Worm (Caenorhabditis elegans): ENCODE data around the gene aagr-3.
A peak's percentile ranks its signal among the peaks of the same experiment; 100 is the strongest.

The aagr-3 gene

DNA sequence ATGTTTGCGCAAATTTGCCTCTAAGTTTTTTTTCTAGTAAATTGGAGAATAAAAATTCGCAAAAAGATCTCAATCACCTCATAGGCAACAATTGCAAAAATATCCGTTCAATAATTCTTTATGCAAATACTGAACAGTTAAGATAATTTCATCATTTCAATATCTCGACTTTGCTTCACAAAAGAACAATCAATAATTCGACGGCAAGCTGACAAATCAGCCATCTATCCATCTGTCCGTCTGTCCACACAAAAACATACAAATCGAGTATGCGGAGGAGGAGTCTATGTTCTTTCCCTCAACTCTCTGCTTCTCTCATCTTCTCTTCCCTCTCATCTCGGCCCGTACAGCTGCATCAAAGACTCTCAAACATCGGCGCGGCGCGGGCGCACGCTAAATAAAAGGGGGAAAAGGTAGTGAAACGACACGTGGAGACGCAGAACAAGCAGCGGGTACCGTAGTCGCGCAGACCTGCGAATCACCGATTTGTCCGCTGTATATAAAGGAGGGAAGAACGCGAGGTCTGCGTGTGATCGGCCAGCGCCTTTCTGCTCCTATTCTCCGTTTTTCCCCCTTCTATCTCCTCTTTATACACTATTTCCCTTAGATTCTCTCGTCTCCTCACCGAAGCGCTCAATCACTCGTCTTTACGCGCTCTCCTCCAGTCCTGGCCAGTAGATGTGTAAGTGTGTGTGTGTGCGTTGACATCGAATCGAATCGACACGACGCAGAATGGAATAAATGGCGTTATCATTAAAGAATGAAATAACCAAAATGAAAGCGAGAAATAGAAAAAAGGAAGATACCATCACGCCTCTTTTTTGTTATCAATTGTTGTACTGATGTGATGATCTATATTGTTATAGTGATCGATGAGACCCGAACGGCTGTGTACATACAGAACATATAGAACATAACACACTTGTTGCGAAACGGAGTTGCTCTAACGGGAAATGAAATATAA, 1.7 kb upstream of the aagr-3 start:
- TF ChIP-seq xbp-1 (tag; optimal IDR thresholded peaks at IDR 0.05) (peak; percentile 98), fkh-8 (tag; optimal IDR thresholded peaks at IDR 0.05) (peak; percentile 99), pqm-1 (tag; optimal IDR thresholded peaks at IDR 0.05) (no peak), nhr-47 (tag; optimal IDR thresholded peaks at IDR 0.05) (peak; percentile 95), unc-30 (tag; optimal IDR thresholded peaks at IDR 0.05) (no peak), ztf-11 (tag; optimal IDR thresholded peaks at IDR 0.05) (peak in 1 of 2 experiments; percentile 82), efl-3 (GFP tag; optimal IDR thresholded peaks at IDR 0.05) (peak; percentile 49), C04F5.9 (tag; optimal IDR thresholded peaks at IDR 0.05) (peak; percentile 60), egl-13 (tag; optimal IDR thresholded peaks at IDR 0.05) (peak; percentile 86), nhr-71 (tag; optimal IDR thresholded peaks at IDR 0.05) (peak; percentile 98), skn-1 (tag; optimal IDR thresholded peaks at IDR 0.05) (peak; percentile 80), nhr-20 (tag; optimal IDR thresholded peaks at IDR 0.05) (peak; percentile 98), lin-39 (tag; optimal IDR thresholded peaks at IDR 0.05) (peak; percentile 24), isw-1 (GFP tag; IDR thresholded peaks at IDR 0.05) (peak; percentile 90), ceh-63 (GFP tag; optimal IDR thresholded peaks at IDR 0.05) (no peak), hpl-2 (GFP tag; optimal IDR thresholded peaks at IDR 0.05) (peak; percentile 83), mep-1 (tag; optimal IDR thresholded peaks at IDR 0.05) (peak; percentile 76), F16B12.6 (tag; optimal IDR thresholded peaks at IDR 0.05) (peak; percentile 10), efl-1 (optimal IDR thresholded peaks at IDR 0.05) (peak; percentile 82 to 84), efl-1 (GFP tag; optimal IDR thresholded peaks at IDR 0.05 in 1 of 2) (peak; percentile 63 to 95), nhr-85 (tag) (peak; percentile 96), hlh-17 (GFP tag; optimal IDR thresholded peaks at IDR 0.05; ENCODE audit: borderline replicate concordance) (no peak), fos-1 (tag; optimal IDR thresholded peaks at IDR 0.05) (peak; percentile 84), elt-3 (tag; optimal IDR thresholded peaks at IDR 0.05) (peak in 3 of 6 experiments; percentile 50 to 81 (median 72)), zip-4 (GFP tag; optimal IDR thresholded peaks at IDR 0.05) (peak; percentile 67), lin-13 (GFP tag; optimal IDR thresholded peaks at IDR 0.05) (peak; percentile 88), nhr-76 (tag; optimal IDR thresholded peaks at IDR 0.05) (peak; percentile 92), ama-1 (optimal IDR thresholded peaks at IDR 0.05) (peak; percentile 100), aly-2 (tag; optimal IDR thresholded peaks at IDR 0.05) (peak; percentile 91), nhr-237 (tag; optimal IDR thresholded peaks at IDR 0.05) (peak; percentile 59), grh-1 (GFP tag; IDR thresholded peaks at IDR 0.05) (no peak; the same call in none of the 2 replicates), ceh-82 (tag; optimal IDR thresholded peaks at IDR 0.05) (peak; percentile 57 to 95 (median 83)), jun-1 (tag; optimal IDR thresholded peaks at IDR 0.05) (peak; percentile 96), ceh-8 (GFP tag; optimal IDR thresholded peaks at IDR 0.05) (peak; percentile 88), unc-86 (tag; optimal IDR thresholded peaks at IDR 0.05) (peak; percentile 96), lin-35 (GFP tag; optimal IDR thresholded peaks at IDR 0.05) (peak; percentile 86 to 87), nhr-90 (tag; optimal IDR thresholded peaks at IDR 0.05; ENCODE audit: poor library complexity) (peak; percentile 89), fkh-10 (GFP tag; optimal IDR thresholded peaks at IDR 0.05) (peak; percentile 96), hlh-4 (tag; optimal IDR thresholded peaks at IDR 0.05) (no peak), nhr-84 (tag; optimal IDR thresholded peaks at IDR 0.05) (no peak), C16A3.4 (tag; optimal IDR thresholded peaks at IDR 0.05) (peak; percentile 96), blmp-1 (tag; optimal IDR thresholded peaks at IDR 0.05) (peak; percentile 89), aha-1 (tag; optimal IDR thresholded peaks at IDR 0.05) (no peak), fkh-4 (tag; optimal IDR thresholded peaks at IDR 0.05; ENCODE audit: borderline replicate concordance) (peak; percentile 40), sup-37 (GFP tag; optimal IDR thresholded peaks at IDR 0.05) (peak; percentile 65), alr-1 (tag; optimal IDR thresholded peaks at IDR 0.05; ENCODE audit: borderline replicate concordance) (no peak), ztf-4 (tag; optimal IDR thresholded peaks at IDR 0.05) (peak; percentile 88), egl-27 (tag; optimal IDR thresholded peaks at IDR 0.05) (peak; percentile 84 to 96), C34B4.2 (tag; optimal IDR thresholded peaks at IDR 0.05) (no peak), mef-2 (tag; optimal IDR thresholded peaks at IDR 0.05) (peak; percentile 82), unc-62 (GFP tag; optimal IDR thresholded peaks at IDR 0.05) (no peak)
